Worm (Caenorhabditis elegans) whole organism, young adult: ENCODE measurements around the gene iglr-1.

ENCODE experiments used
- B0261.1 ChIP-seq: sonication (generic microtip); optimal IDR thresholded peaks from 2 replicates; lab custom pipeline; 2016; ENCODE audit warnings: mild to moderate bottlenecking, missing genetic modification characterization, moderate library complexity, missing compliant biosample characterization
- C17E4.6 ChIP-seq: fragments of 200-800 bp; sonication (Bioruptor generic); IDR thresholded peaks from 2 replicates; pipeline ENCODE4 v1.3.6; 2022; ENCODE audit warnings: missing genetic modification reagents, missing genetic modification characterization, missing compliant biosample characterization
- F23B12.7 ChIP-seq: sonication (generic microtip); optimal IDR thresholded peaks from 2 replicates; lab custom pipeline; 2017; ENCODE audit warnings: missing genetic modification characterization, mild to moderate bottlenecking, missing compliant biosample characterization, antibody characterized with exemption, moderate library complexity; ENCODE audit not compliant: insufficient read depth
- K11D2.4 ChIP-seq: fragments of 200-800 bp; sonication (Bioruptor generic); IDR thresholded peaks from 2 replicates; pipeline ENCODE4 v1.3.6; 2022; ENCODE audit warnings: missing genetic modification reagents, missing genetic modification characterization, missing compliant biosample characterization
- K12H6.12 ChIP-seq: fragments of 200-800 bp; sonication (Bioruptor generic); optimal IDR thresholded peaks from 2 replicates; lab custom pipeline; 2018; ENCODE audit warnings: mild to moderate bottlenecking, missing genetic modification characterization, missing compliant biosample characterization
- Y53G8AR.9 ChIP-seq: fragments of 200-800 bp; sonication (Bioruptor generic); conservative IDR thresholded peaks from 2 replicates; pipeline ENCODE4 v1.3.6; 2022; ENCODE audit warnings: missing genetic modification reagents, missing genetic modification characterization, missing compliant biosample characterization
- akir-1 ChIP-seq: fragments of 200-800 bp; sonication (Bioruptor generic); optimal IDR thresholded peaks from 2 replicates; lab custom pipeline; 2018; ENCODE audit warnings: mild to moderate bottlenecking, missing genetic modification characterization, moderate library complexity, missing compliant biosample characterization
- attf-3 ChIP-seq: fragments of 200-800 bp; sonication (Bioruptor generic); conservative IDR thresholded peaks from 2 replicates; pipeline ENCODE4 v1.3.6; 2022; ENCODE audit warnings: missing genetic modification reagents, missing genetic modification characterization, missing compliant biosample characterization
- bed-2 ChIP-seq: fragments of 200-800 bp; sonication (Bioruptor generic); IDR thresholded peaks from 2 replicates; pipeline ENCODE4 v1.3.6; 2022; ENCODE audit warnings: missing genetic modification reagents, missing genetic modification characterization, missing compliant biosample characterization
- cebp-1 ChIP-seq, 2 experiments: fragments of 200-800 bp in 1 of 2; sonication (Bioruptor generic) in 1 of 2; sonication (generic microtip) in 1 of 2; IDR thresholded peaks in 1 of 2; optimal IDR thresholded peaks in 1 of 2; 2 replicates each; pipeline versions ENCODE4 v1.3.6 to Lab custom; 2017 to 2022; ENCODE audit warnings: missing compliant biosample characterization in 2 of 2, missing genetic modification characterization in 2 of 2, mild to moderate bottlenecking in 1 of 2, missing genetic modification reagents in 1 of 2, moderate library complexity in 1 of 2
- cebp-2 ChIP-seq: fragments of 200-800 bp; sonication (Bioruptor generic); IDR thresholded peaks from 2 replicates; pipeline ENCODE4 v1.3.6; 2022; ENCODE audit warnings: missing genetic modification characterization, missing compliant biosample characterization
- ceh-27 ChIP-seq: fragments of 200-800 bp; sonication (Bioruptor generic); optimal IDR thresholded peaks from 2 replicates; lab custom pipeline; 2018; ENCODE audit warnings: mild to moderate bottlenecking, missing genetic modification characterization, moderate library complexity, missing compliant biosample characterization
- ceh-79 ChIP-seq: sonication (generic microtip); optimal IDR thresholded peaks from 2 replicates; lab custom pipeline; 2017; ENCODE audit warnings: mild to moderate bottlenecking, missing genetic modification characterization, missing compliant biosample characterization
- chd-7 ChIP-seq: sonication (generic microtip); optimal IDR thresholded peaks from 2 replicates; lab custom pipeline; 2016; ENCODE audit warnings: mild to moderate bottlenecking, missing genetic modification characterization, moderate library complexity, missing compliant biosample characterization
- dox-1 ChIP-seq: fragments of 200-800 bp; sonication (Bioruptor generic); IDR thresholded peaks from 2 replicates; pipeline ENCODE4 v1.3.6; 2022; ENCODE audit warnings: missing genetic modification reagents, missing genetic modification characterization, missing compliant biosample characterization
- dpff-1 ChIP-seq: sonication (generic microtip); optimal IDR thresholded peaks from 2 replicates; lab custom pipeline; 2017; ENCODE audit warnings: mild to moderate bottlenecking, missing genetic modification characterization, missing compliant biosample characterization
- egrh-3 ChIP-seq: fragments of 200-800 bp; sonication (Bioruptor generic); IDR thresholded peaks from 2 replicates; pipeline ENCODE4 v1.3.6; 2022; ENCODE audit warnings: missing genetic modification reagents, missing genetic modification characterization, missing compliant biosample characterization
- ets-4 ChIP-seq: fragments of 200-800 bp; sonication (Bioruptor generic); optimal IDR thresholded peaks from 2 replicates; lab custom pipeline; 2018; ENCODE audit warnings: mild to moderate bottlenecking, missing genetic modification characterization, missing compliant biosample characterization
- fkh-3 ChIP-seq: sonication (generic microtip); optimal IDR thresholded peaks from 2 replicates; lab custom pipeline; 2016; ENCODE audit warnings: mild to moderate bottlenecking, missing genetic modification characterization, missing compliant biosample characterization
- hmg-1.2 ChIP-seq: fragments of 200-800 bp; sonication (Bioruptor generic); IDR thresholded peaks from 2 replicates; pipeline ENCODE4 v1.3.6; 2022; ENCODE audit warnings: missing genetic modification reagents, missing genetic modification characterization, missing compliant biosample characterization
- let-526 ChIP-seq: fragments of 200-800 bp; sonication (Bioruptor generic); IDR thresholded peaks from 2 replicates; pipeline ENCODE4 v1.3.6; 2022; ENCODE audit warnings: missing genetic modification reagents, missing genetic modification characterization, missing compliant biosample characterization
- let-607 ChIP-seq, 2 experiments: fragments of 200-800 bp in 1 of 2; sonication (Bioruptor generic) in 1 of 2; sonication (generic microtip) in 1 of 2; optimal IDR thresholded peaks; 2 replicates each; lab custom pipeline; 2016 to 2018; ENCODE audit warnings: mild to moderate bottlenecking in 2 of 2, missing compliant biosample characterization in 2 of 2, missing genetic modification characterization in 2 of 2, moderate library complexity in 2 of 2, missing genotype in 1 of 2
- lin-40 ChIP-seq: sonication (generic microtip); optimal IDR thresholded peaks from 2 replicates; lab custom pipeline; 2016; ENCODE audit warnings: missing genetic modification characterization, mild to moderate bottlenecking, missing compliant biosample characterization, missing genotype, missing genetic modification reagents
- lsy-27 ChIP-seq: sonication (generic microtip); optimal IDR thresholded peaks from 2 replicates; lab custom pipeline; 2017; ENCODE audit warnings: missing genetic modification characterization, mild to moderate bottlenecking, missing compliant biosample characterization, antibody characterized with exemption, missing genotype, borderline replicate concordance; ENCODE audit not compliant: insufficient read depth
- madf-3 ChIP-seq: fragments of 200-800 bp; sonication (Bioruptor generic); IDR thresholded peaks from 2 replicates; pipeline ENCODE4 v1.3.6; 2022; ENCODE audit warnings: missing genetic modification reagents, missing genetic modification characterization, missing compliant biosample characterization
- mel-28 ChIP-seq: sonication (generic microtip); optimal IDR thresholded peaks from 2 replicates; lab custom pipeline; 2016; ENCODE audit warnings: borderline replicate concordance, mild to moderate bottlenecking, missing genetic modification characterization, missing compliant biosample characterization
- mes-4 ChIP-seq: sonication (generic microtip); optimal IDR thresholded peaks from 2 replicates; lab custom pipeline; 2016; ENCODE audit warnings: missing genotype, missing genetic modification characterization, missing compliant biosample characterization
- nfya-2 ChIP-seq: fragments of 200-800 bp; sonication (Bioruptor generic); IDR thresholded peaks from 2 replicates; pipeline ENCODE4 v1.3.6; 2022; ENCODE audit warnings: missing genetic modification reagents, missing genetic modification characterization, missing compliant biosample characterization
- nfyb-1 ChIP-seq: fragments of 200-800 bp; sonication (Bioruptor generic); IDR thresholded peaks from 2 replicates; pipeline ENCODE4 v1.3.6; 2022; ENCODE audit warnings: missing genetic modification reagents, missing genetic modification characterization, missing compliant biosample characterization
- nhr-27 ChIP-seq: fragments of 200-800 bp; sonication (Bioruptor generic); optimal IDR thresholded peaks from 2 replicates; lab custom pipeline; 2018; ENCODE audit warnings: mild to moderate bottlenecking, missing genetic modification characterization, moderate library complexity, missing compliant biosample characterization
- nhr-80 ChIP-seq: sonication (generic microtip); optimal IDR thresholded peaks from 2 replicates; lab custom pipeline; 2016; ENCODE audit warnings: missing genetic modification characterization, missing compliant biosample characterization
- rcor-1 ChIP-seq: fragments of 200-800 bp; sonication (Bioruptor generic); IDR thresholded peaks from 2 replicates; pipeline ENCODE4 v1.3.6; 2022; ENCODE audit warnings: missing genetic modification reagents, missing genetic modification characterization, missing compliant biosample characterization
- sea-2 ChIP-seq: fragments of 200-800 bp; sonication (Bioruptor generic); IDR thresholded peaks from 2 replicates; pipeline ENCODE4 v1.3.6; 2022; ENCODE audit warnings: missing genetic modification characterization, missing compliant biosample characterization
- snpc-1.1 ChIP-seq: sonication (generic microtip); optimal IDR thresholded peaks from 2 replicates; lab custom pipeline; 2017; ENCODE audit warnings: missing genetic modification characterization, mild to moderate bottlenecking, missing compliant biosample characterization, antibody characterized with exemption, moderate library complexity, missing genotype, missing genetic modification reagents; ENCODE audit not compliant: insufficient read depth
- somi-1 ChIP-seq: fragments of 200-800 bp; sonication (Bioruptor generic); optimal IDR thresholded peaks from 2 replicates; lab custom pipeline; 2018; ENCODE audit warnings: mild to moderate bottlenecking, missing genetic modification characterization, missing compliant biosample characterization
- sptf-2 ChIP-seq: fragments of 200-800 bp; sonication (Bioruptor generic); optimal IDR thresholded peaks from 2 replicates; lab custom pipeline; 2018; ENCODE audit warnings: mild to moderate bottlenecking, missing genetic modification characterization, missing compliant biosample characterization
- tbp1 ChIP-seq: fragments of 200-800 bp; sonication (Bioruptor generic); optimal IDR thresholded peaks from 2 replicates; lab custom pipeline; 2018; ENCODE audit warnings: mild to moderate bottlenecking, missing genetic modification characterization, missing compliant biosample characterization
- tbx-9 ChIP-seq: sonication (generic microtip); optimal IDR thresholded peaks from 2 replicates; lab custom pipeline; 2016; ENCODE audit warnings: borderline replicate concordance, missing genetic modification characterization, inconsistent platforms, missing compliant biosample characterization
- xnd-1 ChIP-seq: sonication (generic microtip); optimal IDR thresholded peaks from 2 replicates; lab custom pipeline; 2016; ENCODE audit warnings: missing genotype, missing genetic modification reagents, missing genetic modification characterization, missing compliant biosample characterization
- ztf-25 ChIP-seq: fragments of 200-800 bp; sonication (Bioruptor generic); IDR thresholded peaks from 2 replicates; pipeline ENCODE4 v1.3.6; 2022; ENCODE audit warnings: missing genetic modification reagents, missing genetic modification characterization, missing compliant biosample characterization
- ztf-26 ChIP-seq: sonication (generic microtip); optimal IDR thresholded peaks from 2 replicates; lab custom pipeline; 2017; ENCODE audit warnings: missing genetic modification characterization, missing compliant biosample characterization
- ztf-3 ChIP-seq: fragments of 200-800 bp; sonication (Bioruptor generic); optimal IDR thresholded peaks from 2 replicates; lab custom pipeline; 2018; ENCODE audit warnings: mild to moderate bottlenecking, missing genetic modification characterization, missing compliant biosample characterization
- ztf-6 ChIP-seq: fragments of 200-800 bp; sonication (Bioruptor generic); IDR thresholded peaks from 2 replicates; pipeline ENCODE4 v1.3.6; 2022; ENCODE audit warnings: missing genetic modification reagents, missing genetic modification characterization, missing compliant biosample characterization

Gene iglr-1

ce11 chrX:14946464-14947354 lies 44.5 kb downstream of the iglr-1 start (continued):
- TF ChIP-seq dpff-1, result no peak
- peak; percentile 58; the same call in 1 of the 2 replicates for TF ChIP-seq hmg-1.2 (GFP tag; lab: Robert Waterston, UW)
- TF ChIP-seq let-526 (GFP tag; lab: Robert Waterston, UW), result 0 out of 2 replicates have a peak, but pooled peaks have one; percentile 38
- TF ChIP-seq K12H6.12, result no peak
- TF ChIP-seq lin-40 (tag; lab: Kevin White, UChicago), result no peak
- no peak for TF ChIP-seq ceh-79
- TF ChIP-seq ets-4 (GFP tag; lab: Kevin White, UChicago), result peak; percentile 69
- no peak for TF ChIP-seq ztf-25 (GFP tag; lab: Robert Waterston, UW)
- peak; percentile 51 for TF ChIP-seq dox-1 (GFP tag; lab: Robert Waterston, UW)
- TF ChIP-seq nfya-2 (GFP tag; lab: Robert Waterston, UW), result no peak
- TF ChIP-seq Y53G8AR.9 (GFP tag; lab: Robert Waterston, UW), result no peak
- TF ChIP-seq egrh-3, result no peak
- no peak for TF ChIP-seq F23B12.7 (tag; lab: Kevin White, UChicago)
- no peak for TF ChIP-seq xnd-1 (tag; lab: Kevin White, UChicago)
- TF ChIP-seq nhr-27 (tag; lab: Kevin White, UChicago), result no peak
- no peak for TF ChIP-seq madf-3 (GFP tag; lab: Robert Waterston, UW)

- TF ChIP-seq bed-2 (GFP tag; lab: Robert Waterston, UW), result no peak
- TF ChIP-seq akir-1, result no peak
- no peak for TF ChIP-seq mel-28 (tag; lab: Kevin White, UChicago)
- TF ChIP-seq, all 124 proteins: peak for 0
Observed at ce11 chrX:14946217-14946463, 45.0 kb downstream of the iglr-1 start, which contains the start of gene mrp-5. TSS of gene mrp-5 (minus strand) at chrX:14946317.

- TF ChIP-seq C17E4.6 (GFP tag; lab: Robert Waterston, UW), result no peak
- TF ChIP-seq somi-1 (GFP tag; lab: Kevin White, UChicago), result no peak
- no peak for TF ChIP-seq akir-1
- no peak for TF ChIP-seq Y53G8AR.9 (GFP tag; lab: Robert Waterston, UW)
- no peak for TF ChIP-seq sea-2
- no peak for TF ChIP-seq chd-7 (tag; lab: Kevin White, UChicago)
- TF ChIP-seq sptf-2, result no peak
- TF ChIP-seq let-607 (tag; optimal IDR thresholded peaks at IDR 0.05; lab: Kevin White, UChicago), result peak in 1 of 2 experiments; percentile 5
- TF ChIP-seq cebp-2 (GFP tag; lab: Robert Waterston, UW), result no peak
- no peak for TF ChIP-seq mes-4 (tag; lab: Kevin White, UChicago)
- TF ChIP-seq ztf-6, result no peak
- TF ChIP-seq tbx-9 (tag; lab: Kevin White, UChicago), result no peak
- no peak for TF ChIP-seq rcor-1 (GFP tag; lab: Robert Waterston, UW)
- peak; percentile 2 for TF ChIP-seq fkh-3 (tag; lab: Kevin White, UChicago)
- no peak for TF ChIP-seq nhr-80 (tag; lab: Kevin White, UChicago)
- TF ChIP-seq snpc-1.1, result peak; percentile 56
- TF ChIP-seq attf-3 (GFP tag; lab: Robert Waterston, UW), result no peak
- TF ChIP-seq tbp1 (GFP tag; lab: Kevin White, UChicago), result no peak
- no peak for TF ChIP-seq B0261.1
- TF ChIP-seq ztf-26 (tag; lab: Kevin White, UChicago), result no peak
- TF ChIP-seq nfyb-1 (GFP tag; lab: Robert Waterston, UW), result no peak
- no peak for TF ChIP-seq ztf-3 (GFP tag; lab: Kevin White, UChicago)
- no peak for TF ChIP-seq lsy-27 (tag; lab: Kevin White, UChicago)
- TF ChIP-seq dpff-1, result no peak
- TF ChIP-seq K11D2.4, result no peak
- no peak for TF ChIP-seq ceh-27 (GFP tag; lab: Kevin White, UChicago)
- TF ChIP-seq cebp-1 (GFP tag; IDR thresholded peaks at IDR 0.05; lab: Robert Waterston, UW), result no peak
- TF ChIP-seq cebp-1 (tag; optimal IDR thresholded peaks at IDR 0.05; lab: Kevin White, UChicago), result no peak
Observed at ce11 chrX:14938188-14938587, 53.0 kb downstream of the iglr-1 start.
